Worm (Caenorhabditis elegans) whole organism, L2 larva: ENCODE results near the gene cnc-9.
A peak's percentile ranks its signal among the peaks of the same experiment; 100 is the strongest.

Source experiments
- C34F6.9 ChIP-seq: fragments of 150-350 bp; optimal IDR thresholded peaks from 2 replicates; lab custom pipeline; 2014; ENCODE audit warnings: missing biosample characterization, missing genetic modification characterization
- F13H6.1 ChIP-seq: sonication (generic microtip); optimal IDR thresholded peaks from 2 replicates; lab custom pipeline; 2016; ENCODE audit warnings: missing genetic modification characterization, missing compliant biosample characterization
- R02D3.7 ChIP-seq: fragments of 150-350 bp; optimal IDR thresholded peaks from 2 replicates; lab custom pipeline; 2014; ENCODE audit warnings: missing biosample characterization, missing genetic modification characterization
- Y55F3AM.14 ChIP-seq: fragments of 200-800 bp; sonication (Bioruptor generic); optimal IDR thresholded peaks from 2 replicates; lab custom pipeline; 2018; ENCODE audit warnings: mild to moderate bottlenecking, missing genetic modification characterization, missing compliant biosample characterization
- ZK546.5 ChIP-seq: sonication (generic microtip); optimal IDR thresholded peaks from 2 replicates; lab custom pipeline; 2017; ENCODE audit warnings: missing biosample characterization, missing genetic modification characterization
- alr-1 ChIP-seq: fragments of 150-350 bp; optimal IDR thresholded peaks from 2 replicates; lab custom pipeline; 2014; ENCODE audit warnings: missing biosample characterization, missing genetic modification characterization
- aly-2 ChIP-seq: fragments of 150-350 bp; optimal IDR thresholded peaks from 2 replicates; lab custom pipeline; 2014; ENCODE audit warnings: missing biosample characterization, missing genetic modification characterization
- ama-1 ChIP-seq: fragments of 150-350 bp; optimal IDR thresholded peaks from 2 replicates; lab custom pipeline; 2018; ENCODE audit warnings: inconsistent platforms
- blmp-1 ChIP-seq: sonication (generic microtip); optimal IDR thresholded peaks from 2 replicates; lab custom pipeline; 2017; ENCODE audit warnings: missing genetic modification characterization, mild to moderate bottlenecking, missing compliant biosample characterization, antibody characterized with exemption, moderate library complexity; ENCODE audit not compliant: insufficient read depth
- ceh-16 ChIP-seq: fragments of 150-350 bp; optimal IDR thresholded peaks from 2 replicates; lab custom pipeline; 2014; ENCODE audit warnings: missing biosample characterization, missing genetic modification characterization
- ceh-82 ChIP-seq: fragments of 150-350 bp; optimal IDR thresholded peaks from 2 replicates; lab custom pipeline; 2014; ENCODE audit warnings: missing biosample characterization, missing genetic modification characterization
- crh-2 ChIP-seq: sonication (generic microtip); optimal IDR thresholded peaks from 2 replicates; lab custom pipeline; 2017; ENCODE audit warnings: missing biosample characterization, missing genetic modification characterization
- dmd-4 ChIP-seq: sonication (generic microtip); optimal IDR thresholded peaks from 2 replicates; lab custom pipeline; 2017; ENCODE audit warnings: missing biosample characterization, missing genetic modification characterization
- elt-1 ChIP-seq: fragments of 150-350 bp; optimal IDR thresholded peaks from 2 replicates; lab custom pipeline; 2014; ENCODE audit warnings: missing biosample characterization, missing genetic modification characterization
- elt-3 ChIP-seq: sonication (generic microtip); optimal IDR thresholded peaks from 2 replicates; lab custom pipeline; 2017; ENCODE audit warnings: missing biosample characterization, missing genetic modification characterization
- fos-1 ChIP-seq: fragments of 150-350 bp; optimal IDR thresholded peaks from 2 replicates; lab custom pipeline; 2014; ENCODE audit warnings: missing biosample characterization, missing genetic modification characterization
- gmeb-1 ChIP-seq: fragments of 150-350 bp; optimal IDR thresholded peaks from 2 replicates; lab custom pipeline; 2014; ENCODE audit warnings: missing biosample characterization, missing genetic modification characterization
- lin-11 ChIP-seq: fragments of 150-350 bp; sonication (generic microtip); optimal IDR thresholded peaks from 2 replicates; lab custom pipeline; 2014; ENCODE audit warnings: missing biosample characterization, missing genetic modification characterization, inconsistent platforms, mixed read lengths
- lin-13 ChIP-seq: fragments of 150-350 bp; optimal IDR thresholded peaks from 2 replicates; lab custom pipeline; 2014; ENCODE audit warnings: missing biosample characterization, missing genetic modification reagents, missing genetic modification characterization
- lin-39 ChIP-seq: fragments of 150-350 bp; optimal IDR thresholded peaks from 2 replicates; lab custom pipeline; 2014; ENCODE audit warnings: missing biosample characterization, missing genetic modification reagents, missing genetic modification characterization
- lsy-2 ChIP-seq, 2 experiments: fragments of 150-350 bp in 1 of 2; sonication (generic microtip) in 1 of 2; optimal IDR thresholded peaks; 2 replicates each; lab custom pipeline; 2014 to 2017; ENCODE audit warnings: missing biosample characterization in 2 of 2, missing genetic modification characterization in 2 of 2
- mab-5 ChIP-seq: fragments of 150-350 bp; optimal IDR thresholded peaks from 2 replicates; lab custom pipeline; 2014; ENCODE audit warnings: missing biosample characterization, missing genetic modification characterization
- mbf-1 ChIP-seq: sonication (generic microtip); optimal IDR thresholded peaks from 2 replicates; lab custom pipeline; 2017; ENCODE audit warnings: missing biosample characterization, missing genetic modification characterization
- mdl-1 ChIP-seq, 2 experiments: fragments of 150-350 bp in 1 of 2; sonication (generic microtip) in 1 of 2; optimal IDR thresholded peaks; 2 replicates each; lab custom pipeline; 2017; ENCODE audit warnings: missing biosample characterization in 2 of 2, missing genetic modification characterization in 2 of 2
- nhr-10 ChIP-seq: sonication (generic microtip); optimal IDR thresholded peaks from 2 replicates; lab custom pipeline; 2017; ENCODE audit warnings: missing biosample characterization, missing genetic modification characterization
- nhr-11 ChIP-seq: fragments of 150-350 bp; optimal IDR thresholded peaks from 2 replicates; lab custom pipeline; 2014; ENCODE audit warnings: missing biosample characterization, missing genetic modification characterization
- nhr-129 ChIP-seq: fragments of 150-350 bp; optimal IDR thresholded peaks from 2 replicates; lab custom pipeline; 2014; ENCODE audit warnings: missing biosample characterization, missing genetic modification characterization
- nhr-21 ChIP-seq: fragments of 150-350 bp; optimal IDR thresholded peaks from 2 replicates; lab custom pipeline; 2014; ENCODE audit warnings: missing biosample characterization, missing genetic modification characterization
- nhr-23 ChIP-seq: fragments of 150-350 bp; optimal IDR thresholded peaks from 2 replicates; lab custom pipeline; 2014; ENCODE audit warnings: missing biosample characterization, missing genetic modification reagents, missing genetic modification characterization
- nhr-237 ChIP-seq: fragments of 150-350 bp; optimal IDR thresholded peaks from 2 replicates; lab custom pipeline; 2014; ENCODE audit warnings: missing biosample characterization, missing genetic modification characterization
- nhr-25 ChIP-seq: fragments of 150-350 bp; sonication (generic microtip); optimal IDR thresholded peaks from 3 replicates; lab custom pipeline; 2014; ENCODE audit warnings: missing biosample characterization, missing genetic modification characterization
- nhr-77 ChIP-seq: fragments of 150-350 bp; optimal IDR thresholded peaks from 2 replicates; lab custom pipeline; 2014; ENCODE audit warnings: missing biosample characterization, missing genetic modification characterization
- peb-1 ChIP-seq: fragments of 150-350 bp; optimal IDR thresholded peaks from 2 replicates; lab custom pipeline; 2014; ENCODE audit warnings: missing biosample characterization, missing genetic modification characterization
- sem-4 ChIP-seq: fragments of 150-350 bp; optimal IDR thresholded peaks from 2 replicates; lab custom pipeline; 2014; ENCODE audit warnings: missing biosample characterization, missing genetic modification reagents, missing genetic modification characterization
- skn-1 ChIP-seq: sonication (generic microtip); optimal IDR thresholded peaks from 2 replicates; lab custom pipeline; 2017; ENCODE audit warnings: missing biosample characterization, missing genetic modification characterization
- sma-9 ChIP-seq, 2 experiments: fragments of 150-350 bp in 1 of 2; sonication (generic microtip) in 1 of 2; optimal IDR thresholded peaks; 2 replicates each; lab custom pipeline; 2014 to 2016; ENCODE audit warnings: missing genetic modification characterization in 2 of 2, mild to moderate bottlenecking in 1 of 2, missing biosample characterization in 1 of 2, missing compliant biosample characterization in 1 of 2, missing genetic modification reagents in 1 of 2, moderate library complexity in 1 of 2
- snpc-4 ChIP-seq: fragments of 150-350 bp; optimal IDR thresholded peaks from 2 replicates; lab custom pipeline; 2014; ENCODE audit warnings: missing biosample characterization, missing genetic modification characterization
- unc-39 ChIP-seq: fragments of 150-350 bp; optimal IDR thresholded peaks from 2 replicates; lab custom pipeline; 2014; ENCODE audit warnings: missing biosample characterization, missing genetic modification characterization
- unc-55 ChIP-seq: fragments of 150-350 bp; sonication (generic microtip); optimal IDR thresholded peaks from 3 replicates; lab custom pipeline; 2014; ENCODE audit warnings: missing biosample characterization, missing genetic modification reagents, missing genetic modification characterization
- unc-62 ChIP-seq: fragments of 150-350 bp; optimal IDR thresholded peaks from 2 replicates; lab custom pipeline; 2014; ENCODE audit warnings: missing biosample characterization, missing genetic modification reagents, missing genetic modification characterization
- ztf-4 ChIP-seq: fragments of 150-350 bp; optimal IDR thresholded peaks from 2 replicates; lab custom pipeline; 2014; ENCODE audit warnings: missing biosample characterization, missing genetic modification characterization

The cnc-9 gene

ce11 chrV:7439807-7440206 lies 39.8 kb upstream of the cnc-9 start, which contains the start of gene try-13:
try-13 (plus strand) TSS chrV:7440107.
- TF ChIP-seq nhr-237 (tag; lab: Kevin White, UChicago) (no peak), lin-39 (tag; lab: Kevin White, UChicago) (no peak), Y55F3AM.14 (GFP tag; lab: Kevin White, UChicago) (no peak), blmp-1 (tag; lab: Kevin White, UChicago) (no peak), unc-39 (tag; lab: Kevin White, UChicago) (no peak), ceh-82 (tag; lab: Kevin White, UChicago) (no peak), ztf-4 (no peak)

- TF ChIP-seq mbf-1 (tag; lab: Kevin White, UChicago) (no peak), ztf-4 (no peak), nhr-237 (tag; lab: Kevin White, UChicago) (no peak), R02D3.7 (tag; lab: Kevin White, UChicago) (no peak), nhr-21 (tag; lab: Kevin White, UChicago) (no peak), lsy-2 (tag; optimal IDR thresholded peaks at IDR 0.05; lab: Kevin White, UChicago) (no peak), nhr-10 (no peak), lin-13 (GFP tag; lab: Kevin White, UChicago) (no peak), gmeb-1 (tag; lab: Kevin White, UChicago) (no peak), unc-62 (GFP tag; lab: Kevin White, UChicago) (no peak), sem-4 (tag; lab: Kevin White, UChicago) (no peak), blmp-1 (tag; lab: Kevin White, UChicago) (no peak), F13H6.1 (tag; lab: Kevin White, UChicago) (no peak), sma-9 (GFP tag; optimal IDR thresholded peaks at IDR 0.05; lab: Kevin White, UChicago) (no peak), sma-9 (tag; optimal IDR thresholded peaks at IDR 0.05; lab: Kevin White, UChicago) (no peak), crh-2 (tag; lab: Kevin White, UChicago) (no peak), elt-3 (tag; lab: Kevin White, UChicago) (no peak), C34F6.9 (tag; lab: Kevin White, UChicago) (no peak), mab-5 (no peak), nhr-77 (no peak)
- TF ChIP-seq, all 48 proteins: peak for 0
These were observed 38.0 kb upstream of the cnc-9 start, which contains the start of gene F25E5.16 for ce11 chrV:7437985-7438384. F25E5.16 (plus strand) TSS chrV:7438285.

- TF ChIP-seq nhr-25 (tag; lab: Kevin White, UChicago) (no peak), lsy-2 (tag; optimal IDR thresholded peaks at IDR 0.05; lab: Kevin White, UChicago) (peak in 1 of 2 experiments; percentile 34), C34F6.9 (tag; lab: Kevin White, UChicago) (peak; percentile 65), Y55F3AM.14 (GFP tag; lab: Kevin White, UChicago) (peak; percentile 52), ceh-16 (tag; lab: Kevin White, UChicago) (no peak), nhr-237 (tag; lab: Kevin White, UChicago) (no peak), sem-4 (tag; lab: Kevin White, UChicago) (peak; percentile 62), F13H6.1 (tag; lab: Kevin White, UChicago) (peak; percentile 1), ama-1 (lab: Kevin White, UChicago) (peak; percentile 51), mdl-1 (tag; optimal IDR thresholded peaks at IDR 0.05; lab: Kevin White, UChicago) (peak in 1 of 2 experiments; percentile 43), nhr-129 (tag; lab: Kevin White, UChicago) (peak; percentile 18), unc-55 (GFP tag; lab: Kevin White, UChicago) (peak; percentile 70)
These were observed 37.5 kb upstream of the cnc-9 start, which contains the start of gene F25E5.9 for ce11 chrV:7437538-7437937. F25E5.9 (minus strand) TSS chrV:7437919.

ce11 chrV:7436911-7437310 lies 36.9 kb upstream of the cnc-9 start:
- TF ChIP-seq peb-1 (tag; lab: Kevin White, UChicago) (no peak), blmp-1 (tag; lab: Kevin White, UChicago) (peak; percentile 59), crh-2 (tag; lab: Kevin White, UChicago) (peak; percentile 30), C34F6.9 (tag; lab: Kevin White, UChicago) (peak; percentile 45), ceh-82 (tag; lab: Kevin White, UChicago) (no peak), ztf-4 (peak; percentile 5), dmd-4 (tag; lab: Kevin White, UChicago) (no peak), ama-1 (lab: Kevin White, UChicago) (peak; percentile 98), nhr-77 (no peak), lin-11 (tag; lab: Kevin White, UChicago) (no peak), lin-13 (GFP tag; lab: Kevin White, UChicago) (no peak), elt-1 (tag; lab: Kevin White, UChicago) (no peak), ZK546.5 (tag; lab: Kevin White, UChicago) (no peak), skn-1 (tag; lab: Kevin White, UChicago) (no peak), F13H6.1 (tag; lab: Kevin White, UChicago) (no peak), nhr-237 (tag; lab: Kevin White, UChicago) (no peak), nhr-10 (no peak), sem-4 (tag; lab: Kevin White, UChicago) (no peak), lsy-2 (tag; optimal IDR thresholded peaks at IDR 0.05; lab: Kevin White, UChicago) (peak in 1 of 2 experiments; percentile 5), fos-1 (tag; lab: Kevin White, UChicago) (peak; percentile 31), mbf-1 (tag; lab: Kevin White, UChicago) (no peak), unc-62 (GFP tag; lab: Kevin White, UChicago) (no peak), nhr-23 (tag; lab: Kevin White, UChicago) (no peak), sma-9 (GFP tag; optimal IDR thresholded peaks at IDR 0.05; lab: Kevin White, UChicago) (peak; percentile 52), sma-9 (tag; optimal IDR thresholded peaks at IDR 0.05; lab: Kevin White, UChicago) (no peak), R02D3.7 (tag; lab: Kevin White, UChicago) (no peak), nhr-11 (tag; lab: Kevin White, UChicago) (no peak), snpc-4 (tag; lab: Kevin White, UChicago) (no peak), ceh-16 (tag; lab: Kevin White, UChicago) (no peak), Y55F3AM.14 (GFP tag; lab: Kevin White, UChicago) (no peak), gmeb-1 (tag; lab: Kevin White, UChicago) (peak; percentile 26), unc-55 (GFP tag; lab: Kevin White, UChicago) (no peak), unc-39 (tag; lab: Kevin White, UChicago) (no peak), alr-1 (tag; lab: Kevin White, UChicago) (no peak), aly-2 (tag; lab: Kevin White, UChicago) (no peak), lin-39 (tag; lab: Kevin White, UChicago) (no peak)
